Worm (Caenorhabditis elegans) whole organism, early embryonic: Measurements from ENCODE around the gene C56C10.9.

Experiments used
- flt-1 ChIP-seq: fragments of 200-800 bp; sonication (Bioruptor generic); IDR thresholded peaks from 2 replicates; pipeline ENCODE4 v1.3.6; 2022; ENCODE audit warnings: missing genetic modification characterization, missing compliant biosample characterization
- tbx-11 ChIP-seq: fragments of 200-800 bp; sonication (Bioruptor generic); IDR thresholded peaks from 2 replicates; pipeline ENCODE4 v1.3.6; 2022; ENCODE audit warnings: missing genetic modification characterization, missing compliant biosample characterization

DNA sequence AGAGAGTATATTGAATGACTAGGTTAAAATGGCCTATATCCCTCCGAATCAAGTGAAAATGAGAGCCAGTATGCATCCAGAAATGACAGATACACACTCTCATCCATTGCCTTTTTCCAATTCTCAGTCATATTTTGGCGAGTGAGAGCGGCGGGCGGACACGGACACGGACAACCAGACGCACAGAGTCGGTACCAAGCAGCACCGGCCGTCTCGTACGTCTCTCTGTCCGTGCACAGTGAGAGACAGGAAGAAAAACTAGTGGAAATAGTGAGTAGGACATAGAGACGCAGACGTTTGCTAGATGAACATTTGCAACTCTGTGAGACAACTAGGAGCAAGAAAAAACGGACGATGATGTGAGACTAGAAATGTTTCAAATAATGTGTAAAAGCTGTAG is 28.9 kb downstream of the C56C10.9 start:
- TF ChIP-seq tbx-11 (GFP tag; lab: Robert Waterston, UW) (no peak), flt-1 (no peak)
